Worm (Caenorhabditis elegans): ENCODE measurements around the gene F57F4.2.

DNA sequence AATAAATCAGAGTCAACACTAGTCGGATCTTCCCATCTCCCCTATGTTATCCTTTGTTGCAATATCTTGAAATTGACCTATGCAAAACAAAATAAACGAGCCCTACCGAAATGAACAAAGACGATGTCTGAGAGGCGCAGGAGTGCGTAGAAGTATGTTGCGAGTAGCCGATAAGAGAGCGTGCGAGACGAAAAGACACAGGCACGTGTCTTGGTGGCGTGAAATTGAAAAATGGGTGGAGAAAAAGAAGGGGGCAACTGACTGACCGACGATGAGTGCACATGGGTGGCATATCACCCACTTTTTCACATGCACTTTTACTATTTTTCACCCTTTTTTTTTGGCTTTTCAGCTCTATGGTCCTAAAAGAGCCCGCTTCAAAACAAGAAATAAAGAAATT is 41.4 kb downstream of the F57F4.2 start:
- TF ChIP-seq C17E4.6 (GFP tag; IDR thresholded peaks at IDR 0.05): no peak
- no peak for TF ChIP-seq F49E8.2 (tag; optimal IDR thresholded peaks at IDR 0.05; ENCODE audit: insufficient read depth)
- TF ChIP-seq snpc-4 (GFP tag; optimal IDR thresholded peaks at IDR 0.05): no peak
- TF ChIP-seq snpc-4 (tag; optimal IDR thresholded peaks at IDR 0.05): no peak
- TF ChIP-seq akir-1 (GFP tag; optimal IDR thresholded peaks at IDR 0.05): no peak
- no peak for TF ChIP-seq F52B5.7 (tag; optimal IDR thresholded peaks at IDR 0.05)
- no peak for TF ChIP-seq ama-1 (optimal IDR thresholded peaks at IDR 0.05)
- TF ChIP-seq ama-1 (GFP tag; optimal IDR thresholded peaks at IDR 0.05): no peak
- TF ChIP-seq Y56A3A.18 (GFP tag; IDR thresholded peaks at IDR 0.05): no peak
